Fruit fly (Drosophila melanogaster) whole organism, embryonic: ENCODE measurements around the gene CG33523.

Experiments used
- Aef1 ChIP-seq: fragments of 200-800 bp; sonication (Bioruptor generic); IDR thresholded peaks from 3 replicates; pipeline ENCODE4 v1.3.6; 2022; ENCODE audit warnings: missing biosample characterization, missing genetic modification characterization
- CG13123 ChIP-seq: fragments of 200-800 bp; sonication (Bioruptor generic); optimal IDR thresholded peaks from 2 replicates; lab custom pipeline; 2016; ENCODE audit warnings: missing biosample characterization, missing genetic modification characterization
- CG1647 ChIP-seq: fragments of 200-800 bp; sonication (Bioruptor generic); optimal IDR thresholded peaks from 3 replicates; lab custom pipeline; 2016; ENCODE audit warnings: missing biosample characterization, missing genetic modification characterization
- CG17802 ChIP-seq: fragments of 200-800 bp; sonication (Bioruptor generic); optimal IDR thresholded peaks from 2 replicates; lab custom pipeline; 2018; ENCODE audit warnings: missing biosample characterization, mild to moderate bottlenecking, missing genetic modification characterization, moderate library complexity
- CG18764 ChIP-seq: fragments of 200-800 bp; sonication (Bioruptor generic); optimal IDR thresholded peaks from 3 replicates; lab custom pipeline; 2016; ENCODE audit warnings: missing biosample characterization, missing genetic modification characterization
- CG3065 ChIP-seq: fragments of 200-800 bp; sonication (Bioruptor generic); optimal IDR thresholded peaks from 2 replicates; lab custom pipeline; 2016; ENCODE audit warnings: missing biosample characterization, missing genetic modification characterization
- CG33213 ChIP-seq: fragments of 200-800 bp; sonication (Bioruptor generic); optimal IDR thresholded peaks from 3 replicates; lab custom pipeline; 2016; ENCODE audit warnings: missing biosample characterization, missing genetic modification characterization
- CG4854 ChIP-seq: fragments of 200-800 bp; sonication (Bioruptor generic); optimal IDR thresholded peaks from 2 replicates; lab custom pipeline; 2016; ENCODE audit warnings: missing biosample characterization, missing genetic modification characterization, inconsistent platforms
- CG5180 ChIP-seq: fragments of 200-800 bp; sonication (Bioruptor generic); optimal IDR thresholded peaks from 3 replicates; lab custom pipeline; 2017; ENCODE audit warnings: missing biosample characterization, missing genetic modification characterization, mild to moderate bottlenecking, moderate library complexity, missing genetic modification reagents
- CG6175 ChIP-seq: fragments of 200-800 bp; sonication (Bioruptor generic); IDR thresholded peaks from 3 replicates; pipeline ENCODE4 v1.3.6; 2022; ENCODE audit warnings: missing biosample characterization, missing genetic modification characterization
- CG6272 ChIP-seq: fragments of 200-800 bp; sonication (Bioruptor generic); IDR thresholded peaks from 2 replicates; pipeline ENCODE4 v1.3.6; 2022; ENCODE audit warnings: missing biosample characterization, missing genetic modification characterization
- CG6854 ChIP-seq: fragments of 200-800 bp; sonication (Bioruptor generic); optimal IDR thresholded peaks from 3 replicates; lab custom pipeline; 2017; ENCODE audit warnings: missing biosample characterization, mild to moderate bottlenecking, missing genetic modification characterization
- CG7556 ChIP-seq: fragments of 200-800 bp; sonication (Bioruptor generic); optimal IDR thresholded peaks from 2 replicates; lab custom pipeline; 2017; ENCODE audit warnings: missing biosample characterization, mild to moderate bottlenecking, missing genetic modification characterization
- CG7987 ChIP-seq: fragments of 200-800 bp; sonication (Bioruptor generic); optimal IDR thresholded peaks from 2 replicates; lab custom pipeline; 2018; ENCODE audit warnings: missing biosample characterization, mild to moderate bottlenecking, missing genetic modification characterization, moderate library complexity
- CG9876 ChIP-seq: fragments of 200-800 bp; sonication (Bioruptor generic); optimal IDR thresholded peaks from 2 replicates; lab custom pipeline; 2016; ENCODE audit warnings: missing biosample characterization, missing genetic modification characterization
- CHES-1-like ChIP-seq: fragments of 200-800 bp; sonication (Bioruptor generic); optimal IDR thresholded peaks from 2 replicates; lab custom pipeline; 2016; ENCODE audit warnings: missing biosample characterization, missing genetic modification characterization
- D19A ChIP-seq: fragments of 200-800 bp; optimal IDR thresholded peaks from 3 replicates; lab custom pipeline; 2019; ENCODE audit warnings: missing biosample characterization, mild to moderate bottlenecking, missing genetic modification characterization, moderate library complexity
- Eip74EF ChIP-seq, 2 experiments: fragments of 200-800 bp in 1 of 2; fragments of >200 bp in 1 of 2; sonication (Bioruptor generic) in 1 of 2; optimal IDR thresholded peaks; 2 replicates each; lab custom pipeline; 2017 to 2019; ENCODE audit warnings: missing biosample characterization in 2 of 2, missing genetic modification characterization in 2 of 2, mild to moderate bottlenecking in 1 of 2, moderate library complexity in 1 of 2
- Hsf ChIP-seq: fragments of 200-800 bp; sonication (Bioruptor generic); optimal IDR thresholded peaks from 3 replicates; lab custom pipeline; 2016; ENCODE audit warnings: missing biosample characterization, missing genetic modification characterization
- Meics ChIP-seq: fragments of 200-800 bp; sonication (Bioruptor generic); optimal IDR thresholded peaks from 2 replicates; lab custom pipeline; 2017; ENCODE audit warnings: missing biosample characterization, mild to moderate bottlenecking, missing genetic modification characterization
- NC2β ChIP-seq: fragments of 200-800 bp; sonication (Bioruptor generic); optimal IDR thresholded peaks from 2 replicates; lab custom pipeline; 2016; ENCODE audit warnings: missing biosample characterization, missing genetic modification characterization
- Optix ChIP-seq: fragments of 200-800 bp; sonication (Bioruptor generic); IDR thresholded peaks from 3 replicates; pipeline ENCODE4 v1.3.6; 2022; ENCODE audit warnings: missing biosample characterization, missing genetic modification characterization
- Ravus ChIP-seq: fragments of 200-800 bp; sonication (Bioruptor generic); IDR thresholded peaks from 2 replicates; pipeline ENCODE4 v1.3.6; 2022; ENCODE audit warnings: missing biosample characterization, missing genetic modification characterization
- Spps ChIP-seq: fragments of 200-800 bp; sonication (Bioruptor generic); optimal IDR thresholded peaks from 2 replicates; lab custom pipeline; 2018; ENCODE audit warnings: missing biosample characterization, mild to moderate bottlenecking, missing genetic modification characterization
- Ssrp ChIP-seq: fragments of 200-800 bp; sonication (Bioruptor generic); optimal IDR thresholded peaks from 2 replicates; lab custom pipeline; 2018; ENCODE audit warnings: missing biosample characterization, mild to moderate bottlenecking, missing genetic modification characterization, moderate library complexity
- ab ChIP-seq: fragments of 200-800 bp; sonication (Bioruptor generic); optimal IDR thresholded peaks from 2 replicates; lab custom pipeline; 2016; ENCODE audit warnings: missing biosample characterization, missing genetic modification characterization
- caup ChIP-seq: fragments of 200-800 bp; sonication (Bioruptor generic); optimal IDR thresholded peaks from 3 replicates; lab custom pipeline; 2017; ENCODE audit warnings: missing biosample characterization, mild to moderate bottlenecking, missing genetic modification characterization, moderate library complexity; ENCODE audit not compliant: severe bottlenecking
- chm ChIP-seq: fragments of 200-800 bp; sonication (Bioruptor generic); IDR thresholded peaks from 2 replicates; pipeline ENCODE4 v1.3.6; 2022; ENCODE audit warnings: missing biosample characterization, missing genetic modification characterization
- disco-r ChIP-seq: fragments of 200-800 bp; sonication (Bioruptor generic); optimal IDR thresholded peaks from 2 replicates; lab custom pipeline; 2016; ENCODE audit warnings: missing biosample characterization, missing genetic modification characterization
- dmrt11E ChIP-seq: fragments of 200-800 bp; sonication (Bioruptor generic); optimal IDR thresholded peaks from 3 replicates; lab custom pipeline; 2018; ENCODE audit warnings: missing biosample characterization, mild to moderate bottlenecking, missing genetic modification characterization, moderate library complexity
- emc ChIP-seq: fragments of 200-800 bp; sonication (Bioruptor generic); optimal IDR thresholded peaks from 2 replicates; lab custom pipeline; 2016; ENCODE audit warnings: missing biosample characterization, missing genetic modification characterization
- ems ChIP-seq: fragments of 200-800 bp; sonication (Bioruptor generic); optimal IDR thresholded peaks from 3 replicates; lab custom pipeline; 2016; ENCODE audit warnings: missing biosample characterization, missing genetic modification characterization
- fd64A ChIP-seq: fragments of 200-800 bp; sonication (Bioruptor generic); optimal IDR thresholded peaks from 3 replicates; lab custom pipeline; 2018; ENCODE audit warnings: missing biosample characterization, mild to moderate bottlenecking, missing genetic modification characterization
- gce ChIP-seq: fragments of 200-800 bp; sonication (Bioruptor generic); IDR thresholded peaks from 3 replicates; pipeline ENCODE4 v1.3.6; 2022; ENCODE audit warnings: missing biosample characterization, missing genetic modification characterization
- ham ChIP-seq: fragments of 200-800 bp; sonication (Bioruptor generic); IDR thresholded peaks from 2 replicates; pipeline ENCODE4 v1.3.6; 2022; ENCODE audit warnings: missing biosample characterization, missing genetic modification characterization
- her ChIP-seq: fragments of 200-800 bp; sonication (Bioruptor generic); optimal IDR thresholded peaks from 2 replicates; lab custom pipeline; 2016; ENCODE audit warnings: missing biosample characterization, missing genetic modification characterization
- lola ChIP-seq, 3 experiments: fragments of >200 bp in 2 of 3; fragments of 200-800 bp in 1 of 3; sonication (Bioruptor generic) in 1 of 3; optimal IDR thresholded peaks; 2 replicates each; lab custom pipeline; 2017 to 2019; ENCODE audit warnings: missing biosample characterization in 3 of 3, missing genetic modification characterization in 3 of 3, mild to moderate bottlenecking in 1 of 3, moderate library complexity in 1 of 3
- maf-S ChIP-seq: fragments of 200-800 bp; sonication (Bioruptor generic); optimal IDR thresholded peaks from 2 replicates; lab custom pipeline; 2016; ENCODE audit warnings: missing biosample characterization, missing genetic modification characterization
- oc ChIP-seq: fragments of 200-800 bp; sonication (Bioruptor generic); optimal IDR thresholded peaks from 2 replicates; lab custom pipeline; 2018; ENCODE audit warnings: missing biosample characterization, mild to moderate bottlenecking, missing genetic modification characterization, moderate library complexity
- pb ChIP-seq: fragments of 200-800 bp; sonication (Bioruptor generic); optimal IDR thresholded peaks from 3 replicates; lab custom pipeline; 2016; ENCODE audit warnings: missing biosample characterization, missing genetic modification characterization
- ranshi ChIP-seq: fragments of 200-800 bp; sonication (Bioruptor generic); IDR thresholded peaks from 2 replicates; pipeline ENCODE4 v1.3.6; 2022; ENCODE audit warnings: missing biosample characterization, missing genetic modification characterization
- sens-2 ChIP-seq: fragments of 200-800 bp; sonication (Bioruptor generic); IDR thresholded peaks from 2 replicates; pipeline ENCODE4 v1.3.6; 2022; ENCODE audit warnings: missing biosample characterization, missing genetic modification characterization
- sima ChIP-seq: fragments of 200-800 bp; sonication (Bioruptor generic); optimal IDR thresholded peaks from 2 replicates; lab custom pipeline; 2016; ENCODE audit warnings: missing biosample characterization, missing genetic modification characterization
- stwl ChIP-seq: fragments of 200-800 bp; sonication (Bioruptor generic); optimal IDR thresholded peaks from 3 replicates; lab custom pipeline; 2018; ENCODE audit warnings: missing biosample characterization, mild to moderate bottlenecking, missing genetic modification characterization, moderate library complexity
- sug ChIP-seq: fragments of 200-800 bp; optimal IDR thresholded peaks from 2 replicates; lab custom pipeline; 2019; ENCODE audit warnings: missing biosample characterization, mild to moderate bottlenecking, missing genetic modification characterization, moderate library complexity
- tap ChIP-seq: fragments of 200-800 bp; optimal IDR thresholded peaks from 3 replicates; lab custom pipeline; 2019; ENCODE audit warnings: missing biosample characterization, mild to moderate bottlenecking, missing genetic modification characterization, moderate library complexity
- ttk ChIP-seq: fragments of 200-800 bp; sonication (Bioruptor generic); IDR thresholded peaks from 2 replicates; pipeline ENCODE4 v2.1.2; 2022; ENCODE audit warnings: missing biosample characterization, missing genetic modification characterization
- tup ChIP-seq: fragments of 200-800 bp; sonication (Bioruptor generic); optimal IDR thresholded peaks from 2 replicates; lab custom pipeline; 2016; ENCODE audit warnings: missing biosample characterization, mild to moderate bottlenecking, missing genetic modification characterization, moderate library complexity
- zf30C ChIP-seq: fragments of 200-800 bp; sonication (Bioruptor generic); optimal IDR thresholded peaks from 3 replicates; lab custom pipeline; 2018; ENCODE audit warnings: missing biosample characterization, mild to moderate bottlenecking, missing genetic modification characterization

Gene CG33523

DNA sequence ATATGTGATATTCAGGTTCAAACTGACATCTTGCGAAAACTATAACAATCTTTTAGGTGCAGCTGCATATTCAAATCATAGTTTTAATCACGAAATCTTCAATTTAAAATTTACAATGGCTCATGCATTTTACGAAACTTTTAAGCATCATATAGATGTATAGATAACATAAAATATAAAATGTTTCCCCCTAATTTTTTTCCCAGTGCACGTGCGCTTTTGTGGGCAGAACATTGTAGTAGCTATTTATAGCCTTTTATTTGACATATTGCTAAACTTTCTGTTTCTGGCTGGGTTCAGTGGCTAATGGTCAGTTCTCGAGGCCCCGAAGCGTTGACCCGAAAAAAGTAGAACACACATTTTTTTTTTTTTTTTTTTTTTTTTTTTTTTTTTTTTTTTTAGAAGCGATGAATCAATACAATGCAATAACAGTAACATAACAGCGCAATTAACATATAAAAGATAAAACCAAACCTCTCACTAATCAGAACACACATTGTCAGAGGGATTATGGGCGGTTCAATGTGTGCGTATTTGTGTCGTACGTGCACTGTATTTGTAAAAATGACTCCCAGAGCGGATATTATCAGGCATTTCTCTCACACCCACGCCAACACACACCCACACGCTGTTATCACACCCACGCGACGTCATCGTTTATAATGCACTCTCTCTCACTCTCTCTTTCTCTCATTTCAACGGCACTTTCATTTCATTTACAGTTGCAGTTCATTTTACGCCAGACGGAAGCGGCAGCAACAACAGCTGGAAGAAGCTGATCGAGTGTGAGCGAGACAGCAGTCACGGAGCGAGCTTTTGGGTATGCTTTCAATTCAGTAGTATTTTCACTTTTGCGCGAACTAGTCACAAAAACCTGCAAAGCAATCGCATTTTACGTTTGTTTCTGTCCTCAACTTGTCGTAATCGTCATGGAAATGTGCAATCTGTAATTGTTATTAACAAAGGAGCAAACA is 2.6 kb downstream of the CG33523 start (continued):
- TF ChIP-seq sug (tag; lab: Kevin White, UChicago) (no peak), disco-r (GFP tag; lab: Kevin White, UChicago) (peak; percentile 20), CG1647 (GFP tag; lab: Kevin White, UChicago) (no peak), pb (no peak), ab (GFP tag; lab: Kevin White, UChicago) (no peak), CG7987 (GFP tag; lab: Kevin White, UChicago) (peak; percentile 13), D19A (peak; percentile 17), CG3065 (GFP tag; lab: Kevin White, UChicago) (no peak), Hsf (GFP tag; lab: Kevin White, UChicago) (peak; percentile 27), chm (GFP tag; lab: Robert Waterston, UW) (no peak), CG18764 (no peak), CG13123 (GFP tag; lab: Kevin White, UChicago) (no peak), CG33213 (GFP tag; lab: Kevin White, UChicago) (peak; percentile 5), Ssrp (tag; lab: Kevin White, UChicago) (peak; percentile 55), sima (GFP tag; lab: Kevin White, UChicago) (no peak), NC2β (GFP tag; lab: Kevin White, UChicago) (no peak), Meics (GFP tag; lab: Kevin White, UChicago) (peak; percentile 13), stwl (tag; lab: Kevin White, UChicago) (no peak), CG6272 (GFP tag; lab: Robert Waterston, UW) (no peak), CG9876 (no peak), Aef1 (GFP tag; lab: Robert Waterston, UW) (no peak), sens-2 (GFP tag; lab: Robert Waterston, UW) (no peak; the same call in 1 of the 2 replicates), fd64A (GFP tag; lab: Kevin White, UChicago) (peak; percentile 20), lola (GFP tag; optimal IDR thresholded peaks at IDR 0.05; lab: Kevin White, UChicago) (peak in 1 of 3 experiments; percentile 21), CG6854 (GFP tag; lab: Kevin White, UChicago) (no peak), caup (GFP tag; lab: Kevin White, UChicago) (no peak), ham (GFP tag; lab: Robert Waterston, UW) (no peak), emc (GFP tag; lab: Kevin White, UChicago) (no peak), Optix (peak; percentile 32; the same call in 1 of the 3 replicates), ranshi (GFP tag; lab: Robert Waterston, UW) (0 out of 2 replicates have a peak, but pooled peaks have one; percentile 41), CG4854 (GFP tag; lab: Kevin White, UChicago) (no peak), tup (GFP tag; lab: Kevin White, UChicago) (no peak), CG17802 (tag; lab: Kevin White, UChicago) (no peak), CG5180 (GFP tag; lab: Kevin White, UChicago) (no peak), ems (GFP tag; lab: Kevin White, UChicago) (peak; percentile 15), gce (GFP tag; lab: Robert Waterston, UW) (peak; percentile 18; the same call in 2 of the 3 replicates), her (GFP tag; lab: Kevin White, UChicago) (no peak), Eip74EF (GFP tag; optimal IDR thresholded peaks at IDR 0.05; lab: Kevin White, UChicago) (peak in 1 of 2 experiments; percentile 42), CHES-1-like (GFP tag; lab: Kevin White, UChicago) (peak; percentile 8), Ravus (GFP tag; lab: Robert Waterston, UW) (no peak), tap (tag; lab: Kevin White, UChicago) (peak; percentile 6), ttk (GFP tag; lab: Robert Waterston, UW) (no peak), zf30C (GFP tag; lab: Kevin White, UChicago) (peak; percentile 15), CG7556 (GFP tag; lab: Kevin White, UChicago) (peak; percentile 66), dmrt11E (tag; lab: Kevin White, UChicago) (peak; percentile 25), Spps (tag; lab: Kevin White, UChicago) (peak; percentile 25), oc (tag; lab: Kevin White, UChicago) (no peak), maf-S (GFP tag; lab: Kevin White, UChicago) (no peak), CG6175 (no peak)
